Worm (Caenorhabditis elegans) whole organism, L3 larva: ENCODE measurements around the gene K01A11.1.

Experiments used
- elt-2 ChIP-seq: sonication (generic microtip); optimal IDR thresholded peaks from 2 replicates; lab custom pipeline; 2016; ENCODE audit warnings: missing genetic modification reagents, mild to moderate bottlenecking, missing genetic modification characterization, missing compliant biosample characterization
- fos-1 ChIP-seq: fragments of 150-350 bp; optimal IDR thresholded peaks from 2 replicates; lab custom pipeline; 2014; ENCODE audit warnings: missing biosample characterization, missing genetic modification characterization

DNA sequence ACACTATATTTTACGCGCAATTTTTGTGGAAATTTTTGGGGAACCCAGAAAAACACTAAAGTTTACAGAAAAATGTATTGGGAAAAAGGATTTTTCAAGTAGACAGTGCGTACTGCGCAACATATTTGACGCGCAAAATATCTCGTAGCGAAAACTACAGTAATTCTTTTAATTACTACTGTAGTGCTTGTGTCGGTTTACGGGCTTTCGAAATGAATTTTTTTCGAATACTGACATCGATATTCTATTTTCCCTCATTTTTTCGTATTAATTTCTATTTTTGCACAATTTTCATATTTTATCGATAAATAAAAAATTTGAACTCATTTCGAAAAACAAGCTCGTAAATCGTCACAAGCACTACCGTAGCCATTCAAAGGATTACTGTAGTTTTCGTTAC lies 2.7 kb downstream of the K01A11.1 start:
- TF ChIP-seq fos-1: no peak
- no peak for TF ChIP-seq elt-2
